Fruit fly (Drosophila melanogaster): ENCODE data around the gene Mkk4.

Gene Mkk4

DNA sequence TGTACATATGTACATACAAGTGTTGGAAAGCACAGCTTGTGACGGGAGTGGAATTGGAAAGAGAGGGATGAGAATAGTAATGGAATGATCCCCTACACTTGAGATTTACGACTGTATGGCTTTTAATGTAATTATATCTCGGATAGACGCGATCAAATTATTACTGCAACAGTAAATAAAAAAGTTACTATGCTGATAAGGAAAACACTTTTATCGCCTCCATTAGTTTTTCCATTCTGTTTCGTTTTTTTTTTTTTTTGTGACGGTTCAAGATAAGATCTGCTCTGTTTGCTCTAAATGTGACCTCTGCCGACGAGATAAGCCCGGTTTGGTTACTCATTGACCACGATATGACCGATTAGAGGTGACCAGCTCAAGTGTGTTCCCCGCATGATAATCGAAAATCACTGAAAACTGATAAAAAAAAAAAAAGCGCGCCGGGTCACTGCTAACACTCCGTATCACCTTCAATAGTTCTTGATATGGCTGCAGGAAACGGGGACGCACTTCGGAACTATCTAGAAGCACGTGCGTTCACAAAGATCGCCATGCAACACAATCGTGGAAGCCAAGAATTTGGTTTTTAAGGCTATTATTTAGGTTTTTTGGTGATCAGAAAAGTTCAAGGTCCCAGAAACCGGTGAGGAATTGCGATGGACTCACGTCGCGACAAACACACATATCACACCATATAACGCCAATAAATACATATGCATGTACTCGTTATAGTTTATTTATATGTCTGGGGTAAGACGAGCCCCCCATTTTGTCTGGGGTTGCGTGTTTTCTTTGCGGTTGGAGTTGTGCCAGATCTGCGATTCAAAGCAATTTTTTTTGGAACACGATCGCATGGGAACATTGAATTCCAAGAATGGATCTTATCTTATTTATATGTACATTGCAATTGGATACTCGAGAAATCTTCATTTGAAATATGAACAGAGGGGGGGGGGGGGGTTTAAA lies 20.2 kb upstream of the Mkk4 start, which contains the start of gene p:
p (minus strand) TSS at position 156 of the 963 bp plus-strand sequence.
- TF ChIP-seq Sin3A (optimal IDR thresholded peaks at IDR 0.05) (no peak), psq (optimal IDR thresholded peaks at IDR 0.05) (no peak)

DNA sequence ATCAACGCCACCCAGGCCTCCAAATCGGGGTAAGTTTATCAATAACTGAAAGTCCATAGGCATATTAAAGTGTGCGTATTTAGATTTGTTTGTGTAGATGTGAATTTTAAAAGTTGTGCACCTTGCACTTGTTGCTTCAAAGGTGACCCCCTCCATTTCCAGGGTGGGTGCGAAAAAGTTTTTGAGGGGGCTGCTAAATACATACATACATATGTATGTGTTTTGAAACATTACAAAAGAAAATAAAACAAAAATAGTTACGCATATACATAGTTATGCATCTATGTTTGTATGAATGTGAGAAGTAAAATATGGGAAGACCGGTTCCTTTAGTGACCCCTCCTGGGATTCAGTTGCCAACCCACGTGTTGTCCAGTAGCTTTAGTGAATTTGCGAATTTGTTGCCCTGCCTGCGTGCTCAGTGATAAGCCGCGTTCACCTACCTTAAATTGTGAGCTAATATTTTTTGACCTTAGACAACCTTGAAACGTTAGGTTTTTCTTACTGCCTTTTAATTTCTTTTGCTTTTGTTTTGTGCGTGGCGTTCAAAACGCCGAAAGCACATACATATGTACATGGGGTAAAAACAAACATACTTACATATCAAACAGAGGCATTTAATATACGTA lies 19.4 kb upstream of the Mkk4 start:
- TF ChIP-seq Sin3A (optimal IDR thresholded peaks at IDR 0.05) (no peak), ttk (optimal IDR thresholded peaks at IDR 0.05) (no peak), psq (optimal IDR thresholded peaks at IDR 0.05) (no peak), Myc (optimal IDR thresholded peaks at IDR 0.05) (no peak), h (optimal IDR thresholded peaks at IDR 0.05) (no peak), insv (optimal IDR thresholded peaks at IDR 0.05) (no peak)

DNA sequence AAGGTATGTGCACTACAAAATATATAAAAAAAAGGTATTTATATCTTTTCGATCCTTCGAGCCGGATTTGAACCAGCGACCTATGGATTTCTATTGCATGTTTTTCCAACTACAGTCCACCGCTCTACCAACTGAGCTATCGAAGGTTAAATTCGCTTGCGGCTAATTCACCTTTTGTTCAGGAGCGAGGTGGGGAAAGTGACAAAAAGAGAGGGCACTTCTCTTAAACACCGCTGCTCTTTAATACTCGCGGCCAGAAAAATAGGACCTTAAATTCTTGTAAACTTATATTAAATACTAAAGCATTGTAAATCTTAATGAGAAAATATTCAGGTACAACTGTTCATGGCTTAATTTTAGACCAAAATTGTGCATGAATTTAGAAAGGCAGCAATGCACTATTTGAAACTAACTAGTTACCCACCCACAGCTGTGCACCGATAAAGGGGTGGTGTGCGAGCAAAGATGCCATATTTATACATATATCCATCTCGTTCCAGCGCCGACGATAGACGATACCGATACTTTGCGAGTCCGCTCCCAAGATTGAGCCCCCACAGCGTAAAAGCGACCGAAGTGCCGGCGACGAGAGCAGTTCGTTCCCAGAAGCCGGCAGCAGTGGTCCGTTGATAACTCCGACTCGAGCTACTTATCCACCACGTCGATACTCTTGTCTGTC lies 18.6 kb upstream of the Mkk4 start:
- TF ChIP-seq ttk (optimal IDR thresholded peaks at IDR 0.05) (no peak), psq (optimal IDR thresholded peaks at IDR 0.05) (no peak), insv (optimal IDR thresholded peaks at IDR 0.05) (no peak), h (optimal IDR thresholded peaks at IDR 0.05) (no peak), Sin3A (optimal IDR thresholded peaks at IDR 0.05) (no peak)

DNA sequence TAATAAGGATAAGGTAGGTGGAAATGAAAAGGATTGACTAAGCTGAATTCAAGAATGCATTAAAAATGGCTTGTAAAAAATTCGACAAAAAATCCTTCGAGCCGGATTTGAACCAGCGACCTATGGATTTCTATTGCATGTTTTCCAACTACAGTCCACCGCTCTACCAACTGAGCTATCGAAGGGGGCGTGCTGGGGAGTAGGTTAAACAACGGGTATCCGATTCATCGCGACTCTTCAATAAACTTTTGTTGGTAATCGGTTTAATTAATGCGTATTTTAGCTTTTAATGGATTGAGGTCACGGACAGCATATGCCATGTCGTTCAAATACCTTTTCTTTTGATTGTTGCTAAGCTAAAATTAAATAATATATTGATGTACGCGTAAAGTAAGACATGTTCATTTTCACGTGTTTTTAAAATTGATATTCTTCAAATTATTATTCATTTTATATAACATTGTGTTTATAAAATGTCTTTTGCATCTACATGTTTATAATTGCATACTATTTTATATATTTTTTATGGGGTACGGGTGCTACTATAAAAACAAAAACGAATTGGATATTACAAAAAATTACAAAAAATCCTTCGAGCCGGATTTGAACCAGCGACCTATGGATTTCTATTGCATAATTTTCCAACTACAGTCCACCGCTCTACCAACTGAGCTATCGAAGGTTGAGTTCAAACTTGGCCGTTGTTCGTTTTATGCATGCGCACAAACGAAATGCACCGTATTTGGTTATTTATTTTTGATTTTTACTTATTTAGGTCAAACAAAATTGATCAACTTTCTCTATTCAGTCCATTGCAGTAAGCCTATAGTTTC lies 17.6 kb upstream of the Mkk4 start:
- TF ChIP-seq Sin3A (optimal IDR thresholded peaks at IDR 0.05) (no peak), psq (optimal IDR thresholded peaks at IDR 0.05) (no peak), h (optimal IDR thresholded peaks at IDR 0.05) (no peak), ttk (optimal IDR thresholded peaks at IDR 0.05) (no peak), insv (optimal IDR thresholded peaks at IDR 0.05) (no peak), Myc (optimal IDR thresholded peaks at IDR 0.05) (no peak)

DNA sequence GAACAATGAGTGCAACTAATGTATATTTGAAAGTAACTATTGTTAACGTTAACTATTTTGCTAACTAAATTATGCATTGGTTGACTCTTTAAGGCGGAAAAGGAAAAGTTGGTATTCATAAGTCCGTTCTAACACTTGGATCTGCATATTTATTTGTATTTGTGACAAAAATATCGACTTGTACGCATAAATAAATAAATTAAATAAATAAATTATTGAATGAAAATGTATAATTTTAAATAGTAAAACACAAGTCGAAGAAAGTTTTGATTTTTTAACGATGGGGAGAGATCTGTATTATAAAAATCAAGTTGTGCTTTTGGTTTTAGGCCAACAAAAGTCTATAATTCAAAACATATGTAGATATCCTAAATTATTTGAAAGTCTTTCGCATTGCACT lies 17.0 kb upstream of the Mkk4 start, which contains the start of gene CG8036:
CG8036 (plus strand) TSS at position 301 of the 400 bp plus-strand sequence.
- no peak for TF ChIP-seq insv (optimal IDR thresholded peaks at IDR 0.05)
- TF ChIP-seq Sin3A (optimal IDR thresholded peaks at IDR 0.05): no peak
- TF ChIP-seq ttk (optimal IDR thresholded peaks at IDR 0.05): no peak
- no peak for TF ChIP-seq psq (optimal IDR thresholded peaks at IDR 0.05)
- no peak for TF ChIP-seq h (optimal IDR thresholded peaks at IDR 0.05)

DNA sequence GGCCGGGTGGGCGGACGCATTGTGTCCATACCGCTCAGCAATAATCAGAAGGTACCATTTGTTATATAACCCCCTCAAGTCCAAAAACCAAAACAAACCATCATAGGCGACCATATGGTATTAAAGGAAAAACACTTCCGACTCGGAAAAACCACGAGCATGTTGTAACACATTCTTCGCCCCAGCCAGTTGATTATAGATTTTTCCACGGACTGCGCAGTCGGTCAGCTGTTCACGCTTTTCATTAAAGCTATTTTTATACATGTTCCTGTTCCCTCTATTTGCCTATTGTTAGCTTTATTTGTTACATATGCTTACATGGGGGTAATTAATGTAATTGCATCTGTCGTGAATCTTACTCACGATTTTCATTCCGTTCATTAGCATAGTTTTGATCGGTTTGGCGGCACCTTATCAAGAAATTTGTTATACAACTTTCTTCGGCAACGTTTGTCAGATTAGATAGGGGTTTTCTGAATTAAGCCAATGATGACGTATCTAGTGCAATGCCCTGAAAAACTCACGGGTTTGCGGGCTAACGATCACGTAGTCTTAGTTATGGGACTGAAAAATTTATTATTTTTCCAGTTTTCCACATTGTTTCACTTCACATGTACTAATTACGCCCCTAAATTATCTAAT lies 14.2 kb upstream of the Mkk4 start:
- TF ChIP-seq ttk (optimal IDR thresholded peaks at IDR 0.05) (no peak), insv (optimal IDR thresholded peaks at IDR 0.05) (no peak), psq (optimal IDR thresholded peaks at IDR 0.05) (no peak), h (optimal IDR thresholded peaks at IDR 0.05) (no peak), Sin3A (optimal IDR thresholded peaks at IDR 0.05) (no peak), Myc (optimal IDR thresholded peaks at IDR 0.05) (no peak)

DNA sequence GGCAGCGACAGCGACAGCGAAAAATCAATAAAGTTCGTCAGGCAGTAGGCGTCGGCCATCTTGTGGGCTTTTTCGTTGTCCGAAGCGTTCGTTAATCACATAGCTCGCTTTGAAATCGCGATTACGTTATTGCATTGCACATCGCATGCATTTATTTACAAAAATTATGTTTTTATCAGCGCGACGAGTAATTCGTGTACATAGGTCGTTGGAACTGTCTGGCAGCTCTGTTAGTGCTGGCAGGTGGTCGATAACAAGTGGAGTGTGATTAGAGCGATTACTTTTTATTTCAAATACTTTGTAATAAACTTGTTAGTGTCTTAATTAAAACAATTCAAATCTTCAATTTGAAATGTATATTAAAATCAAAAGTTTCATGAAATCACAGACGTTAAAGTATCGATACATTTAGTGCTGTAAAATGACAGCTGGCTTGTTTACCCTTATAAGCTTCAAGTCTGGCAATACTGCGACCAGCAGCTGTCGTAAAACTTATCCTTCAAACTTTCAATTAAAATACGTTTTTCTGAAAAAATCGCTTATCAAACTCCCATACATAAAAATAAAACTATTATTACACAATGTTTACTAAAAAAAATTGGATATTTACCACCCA lies 13.2 kb upstream of the Mkk4 start, which contains the start of gene CG8032:
CG8032 (plus strand) TSS at position 448 of the 616 bp plus-strand sequence.
- TF ChIP-seq insv (optimal IDR thresholded peaks at IDR 0.05) (no peak), Sin3A (optimal IDR thresholded peaks at IDR 0.05) (no peak), psq (optimal IDR thresholded peaks at IDR 0.05) (no peak), Myc (optimal IDR thresholded peaks at IDR 0.05) (no peak), h (optimal IDR thresholded peaks at IDR 0.05) (no peak), ttk (optimal IDR thresholded peaks at IDR 0.05) (no peak)

DNA sequence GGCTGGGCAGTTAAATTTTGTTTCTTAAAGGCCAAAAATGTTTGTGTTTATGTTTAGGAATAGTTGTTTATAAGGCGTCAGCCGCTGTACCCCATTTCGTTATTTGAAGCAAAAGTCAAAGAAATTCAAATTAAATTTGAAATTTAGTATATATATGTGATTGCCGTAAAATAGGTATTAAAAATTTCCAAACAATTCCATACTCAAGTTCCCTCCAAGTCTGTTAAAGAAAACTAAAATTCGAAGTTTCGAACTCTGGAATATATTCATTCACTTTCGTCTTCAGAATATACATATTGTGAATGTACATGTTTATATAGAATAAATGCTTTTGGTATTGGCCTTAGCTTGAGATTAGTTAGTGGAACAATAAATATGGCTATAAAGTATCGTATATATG lies 10.1 kb upstream of the Mkk4 start, which contains the start of gene bel:
bel (minus strand) TSS at position 101 of the 400 bp plus-strand sequence.
- no peak for TF ChIP-seq Myc (optimal IDR thresholded peaks at IDR 0.05)
- TF ChIP-seq h (optimal IDR thresholded peaks at IDR 0.05): no peak
- TF ChIP-seq Sin3A (optimal IDR thresholded peaks at IDR 0.05): no peak
- no peak for TF ChIP-seq psq (optimal IDR thresholded peaks at IDR 0.05)
- TF ChIP-seq insv (optimal IDR thresholded peaks at IDR 0.05): no peak
- no peak for TF ChIP-seq ttk (optimal IDR thresholded peaks at IDR 0.05)

DNA sequence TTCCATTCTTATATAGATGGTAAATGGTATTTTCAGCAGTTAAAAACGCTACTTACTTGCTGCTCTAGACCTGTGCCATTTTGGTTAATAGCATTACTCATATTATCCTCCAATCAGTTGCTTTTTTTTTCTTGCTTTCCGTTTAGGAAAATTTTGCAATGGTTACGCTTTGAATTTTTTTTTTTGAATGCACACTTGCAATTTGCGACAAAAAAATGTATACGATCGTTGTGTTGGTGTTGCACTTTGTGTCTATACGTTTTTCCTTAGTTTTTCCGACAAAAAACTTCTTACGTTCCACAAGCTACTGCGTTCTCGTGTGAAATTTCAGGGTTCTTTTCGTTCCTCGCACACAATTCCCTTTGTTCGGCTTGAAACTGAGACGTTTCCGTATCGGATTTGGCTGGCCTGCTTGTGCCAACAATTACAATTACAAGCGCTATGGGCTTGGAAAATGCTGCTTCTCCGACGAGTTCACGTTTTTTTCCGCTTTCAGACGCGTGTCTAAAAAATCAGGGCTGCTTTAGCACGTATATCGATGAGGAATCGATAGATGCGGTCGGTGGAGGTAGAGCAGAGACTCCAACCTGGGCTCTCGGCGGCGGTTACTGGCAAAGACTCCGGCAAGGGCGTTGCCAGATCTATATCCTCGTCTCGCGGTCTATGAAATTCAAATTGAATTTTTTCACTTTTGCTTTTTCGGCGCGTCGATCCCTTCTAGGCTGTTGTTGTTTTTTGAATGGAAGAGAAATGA lies 9.5 kb upstream of the Mkk4 start:
- no peak for TF ChIP-seq psq (optimal IDR thresholded peaks at IDR 0.05)
- TF ChIP-seq Sin3A (optimal IDR thresholded peaks at IDR 0.05): no peak
- no peak for TF ChIP-seq Myc (optimal IDR thresholded peaks at IDR 0.05)
- TF ChIP-seq h (optimal IDR thresholded peaks at IDR 0.05): no peak
- TF ChIP-seq ttk (optimal IDR thresholded peaks at IDR 0.05): no peak

Measured in Kc167 (cell line).